Fruit fly (Drosophila melanogaster): ENCODE results near the gene Ubc84D.

Ubc84D gene

dm6 chr3R:7530184-7530821, 11.0 kb upstream of the Ubc84D start, which contains the start of the genes Rtnl2 and alphaTub84D (continued):
- TF ChIP-seq CoRest (tag; optimal IDR thresholded peaks at IDR 0.05) (peak; percentile 31), MBD-R2 (GFP tag; IDR thresholded peaks at IDR 0.05) (no peak), CG2116 (GFP tag; optimal IDR thresholded peaks at IDR 0.05) (peak; percentile 77), dysf (GFP tag; IDR thresholded peaks at IDR 0.05) (no peak), chn (GFP tag; optimal IDR thresholded peaks at IDR 0.05) (no peak), CG3065 (GFP tag; optimal IDR thresholded peaks at IDR 0.05) (no peak), gro (GFP tag; optimal IDR thresholded peaks at IDR 0.05) (no peak), phol (tag; optimal IDR thresholded peaks at IDR 0.05) (peak; percentile 29), CG17359 (tag; optimal IDR thresholded peaks at IDR 0.05) (no peak), chinmo (GFP tag; IDR thresholded peaks at IDR 0.05; ENCODE audit: partially characterized antibody) (no peak), CG10267 (tag; optimal IDR thresholded peaks at IDR 0.05) (peak; percentile 35), Sry-δ (GFP tag; optimal IDR thresholded peaks at IDR 0.05) (peak; percentile 19), sd (tag; optimal IDR thresholded peaks at IDR 0.05) (no peak), pzg (GFP tag; optimal IDR thresholded peaks at IDR 0.05) (peak; percentile 39), CG4617 (GFP tag; optimal IDR thresholded peaks at IDR 0.05; ENCODE audit: borderline replicate concordance) (peak; percentile 36), CG5953 (GFP tag; IDR thresholded peaks at IDR 0.05) (no peak), BEAF-32 (GFP tag; optimal IDR thresholded peaks at IDR 0.05) (peak; percentile 49), gfzf (GFP tag; optimal IDR thresholded peaks at IDR 0.05) (peak; percentile 77), CG3995 (GFP tag; optimal IDR thresholded peaks at IDR 0.05) (peak; percentile 7), mld (GFP tag; IDR thresholded peaks at IDR 0.05; ENCODE audit: partially characterized antibody) (no peak), dm (GFP tag; optimal IDR thresholded peaks at IDR 0.05) (peak; percentile 29), Dref (GFP tag; IDR thresholded peaks at IDR 0.05) (peak; percentile 76), CG9797 (GFP tag; optimal IDR thresholded peaks at IDR 0.05) (peak; percentile 66), CG31441 (GFP tag; IDR thresholded peaks at IDR 0.05) (no peak), stwl (tag; optimal IDR thresholded peaks at IDR 0.05) (peak; percentile 56), so (GFP tag; IDR thresholded peaks at IDR 0.05) (no peak), trem (tag; optimal IDR thresholded peaks at IDR 0.05) (peak; percentile 36), CG14667 (GFP tag; IDR thresholded peaks at IDR 0.05) (no peak), CG30431 (GFP tag; optimal IDR thresholded peaks at IDR 0.05) (no peak), nmo (GFP tag; optimal IDR thresholded peaks at IDR 0.05) (peak; percentile 38), Bgb (GFP tag; IDR thresholded peaks at IDR 0.05; ENCODE audit: partially characterized antibody) (0 out of 2 replicates have a peak, but pooled peaks have one; percentile 7), luna (GFP tag; optimal IDR thresholded peaks at IDR 0.05) (no peak), Ets65A (GFP tag) (peak; percentile 36), Aef1 (GFP tag; IDR thresholded peaks at IDR 0.05) (no peak), Usf (GFP tag; optimal IDR thresholded peaks at IDR 0.05) (no peak), zen (tag; optimal IDR thresholded peaks at IDR 0.05) (peak; percentile 9), bbx (GFP tag; IDR thresholded peaks at IDR 0.05; ENCODE audit: partially characterized antibody) (0 out of 2 replicates have a peak, but pooled peaks have one; percentile 23)

DNA sequence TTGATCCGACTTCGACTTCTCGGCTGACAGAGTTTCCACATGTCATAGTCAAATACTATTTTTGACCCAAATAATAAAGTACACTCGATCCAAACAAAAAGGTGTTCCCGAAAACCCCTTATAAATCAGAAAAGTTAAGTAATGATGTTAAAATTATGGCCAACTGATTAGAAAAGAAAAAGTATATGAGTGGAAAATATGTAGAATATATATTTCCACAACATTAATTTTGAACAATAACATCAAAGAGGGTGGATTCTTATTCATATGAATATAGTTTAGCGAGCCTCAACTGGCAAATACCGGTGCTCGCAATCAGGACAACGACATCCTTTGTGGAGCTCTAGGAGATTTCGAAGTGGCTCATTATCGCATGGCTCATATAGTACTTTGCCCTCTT, 9.4 kb upstream of the Ubc84D start, which contains the start of gene alpha-Est6:
alpha-Est6 (minus strand) TSS at position 101 of the 400 bp plus-strand sequence.
- TF ChIP-seq Meics (GFP tag; optimal IDR thresholded peaks at IDR 0.05) = no peak
- no peak for TF ChIP-seq CG3838 (GFP tag; optimal IDR thresholded peaks at IDR 0.05)
- TF ChIP-seq CG10543 (GFP tag; optimal IDR thresholded peaks at IDR 0.05) = no peak
- no peak for TF ChIP-seq Max (GFP tag; optimal IDR thresholded peaks at IDR 0.05)
- TF ChIP-seq CG5180 (GFP tag; optimal IDR thresholded peaks at IDR 0.05) = no peak
- TF ChIP-seq sc (optimal IDR thresholded peaks at IDR 0.05) = no peak
- no peak for TF ChIP-seq sc (GFP tag; optimal IDR thresholded peaks at IDR 0.05)
- TF ChIP-seq CG11456 (GFP tag; IDR thresholded peaks at IDR 0.05) = no peak
- no peak for TF ChIP-seq cato (GFP tag; optimal IDR thresholded peaks at IDR 0.05; ENCODE audit: borderline replicate concordance)
- TF ChIP-seq CG7372 (GFP tag; IDR thresholded peaks at IDR 0.05) = no peak
- TF ChIP-seq stwl (tag; optimal IDR thresholded peaks at IDR 0.05) = no peak
- no peak for TF ChIP-seq CG2889 (GFP tag; IDR thresholded peaks at IDR 0.05)
